Worm (Caenorhabditis elegans) whole organism, mixed stage, embryonic: ENCODE results near the gene T26A5.8.

Source experiments
- blmp-1 ChIP-seq: fragments of 150-350 bp; optimal IDR thresholded peaks from 2 replicates; lab custom pipeline; 2014; ENCODE audit warnings: missing biosample characterization, missing genetic modification characterization
- elt-3 ChIP-seq: fragments of 150-350 bp; optimal IDR thresholded peaks from 2 replicates; lab custom pipeline; 2014; ENCODE audit warnings: missing biosample characterization, missing genetic modification characterization
- lin-32 ChIP-seq: fragments of 200-800 bp; sonication (Bioruptor generic); optimal IDR thresholded peaks from 2 replicates; lab custom pipeline; 2018; ENCODE audit warnings: mild to moderate bottlenecking, missing genetic modification characterization, missing compliant biosample characterization
- mep-1 ChIP-seq: fragments of 150-350 bp; optimal IDR thresholded peaks from 2 replicates; lab custom pipeline; 2017; ENCODE audit warnings: missing biosample characterization, missing genetic modification reagents, missing genetic modification characterization, inconsistent platforms
- mls-2 ChIP-seq: sonication (generic microtip); optimal IDR thresholded peaks from 2 replicates; lab custom pipeline; 2016; ENCODE audit warnings: mild to moderate bottlenecking, missing genetic modification characterization, moderate library complexity, missing compliant biosample characterization
- nhr-12 ChIP-seq: fragments of 150-350 bp; optimal IDR thresholded peaks from 2 replicates; lab custom pipeline; 2014; ENCODE audit warnings: missing biosample characterization, missing genetic modification characterization
- pha-4 ChIP-seq: fragments of 150-350 bp; optimal IDR thresholded peaks from 2 replicates; lab custom pipeline; 2018; ENCODE audit warnings: missing biosample characterization, missing genetic modification reagents, missing genetic modification characterization

ce11 chrIII:6419409-6419944 is 43.2 kb downstream of the T26A5.8 start, which contains the start of gene atgl-1:
- TF ChIP-seq elt-3 (tag; lab: Kevin White, UChicago) (no peak), mep-1 (tag; lab: Kevin White, UChicago) (no peak), mls-2 (tag; lab: Kevin White, UChicago) (no peak), blmp-1 (tag; lab: Kevin White, UChicago) (no peak), nhr-12 (tag; lab: Kevin White, UChicago) (no peak), lin-32 (GFP tag; lab: Kevin White, UChicago) (no peak), pha-4 (tag; lab: Kevin White, UChicago) (no peak)
